Worm (Caenorhabditis elegans) whole organism, mixed stage, embryonic: ENCODE results near the gene dpy-6.

Experiments
- bed-3 ChIP-seq: fragments of 200-800 bp; sonication (Bioruptor generic); optimal IDR thresholded peaks from 3 replicates; lab custom pipeline; 2018; ENCODE audit warnings: mild to moderate bottlenecking, missing genetic modification characterization, moderate library complexity, missing compliant biosample characterization
- blmp-1 ChIP-seq: fragments of 150-350 bp; optimal IDR thresholded peaks from 2 replicates; lab custom pipeline; 2014; ENCODE audit warnings: missing biosample characterization, missing genetic modification characterization
- ceh-43 ChIP-seq: fragments of 200-800 bp; sonication (Bioruptor generic); optimal IDR thresholded peaks from 2 replicates; lab custom pipeline; 2018; ENCODE audit warnings: mild to moderate bottlenecking, missing genetic modification characterization, moderate library complexity, missing compliant biosample characterization
- ceh-83 ChIP-seq: fragments of 200-800 bp; sonication (Bioruptor generic); optimal IDR thresholded peaks from 2 replicates; lab custom pipeline; 2018; ENCODE audit warnings: mild to moderate bottlenecking, missing genetic modification characterization, missing compliant biosample characterization
- ces-1 ChIP-seq: fragments of 150-350 bp; optimal IDR thresholded peaks from 2 replicates; lab custom pipeline; 2014; ENCODE audit warnings: missing biosample characterization, missing genetic modification reagents, missing genetic modification characterization
- drap-1 ChIP-seq: fragments of 200-800 bp; sonication (Bioruptor generic); optimal IDR thresholded peaks from 3 replicates; lab custom pipeline; 2018; ENCODE audit warnings: mild to moderate bottlenecking, missing genetic modification characterization, missing compliant biosample characterization
- elt-1 ChIP-seq: sonication (generic microtip); optimal IDR thresholded peaks from 2 replicates; lab custom pipeline; 2017; ENCODE audit warnings: missing genetic modification characterization, mild to moderate bottlenecking, missing compliant biosample characterization, antibody characterized with exemption, moderate library complexity, borderline replicate concordance; ENCODE audit not compliant: insufficient read depth
- elt-3 ChIP-seq: fragments of 150-350 bp; optimal IDR thresholded peaks from 2 replicates; lab custom pipeline; 2014; ENCODE audit warnings: missing biosample characterization, missing genetic modification characterization
- flh-1 ChIP-seq: fragments of 200-800 bp; sonication (Bioruptor generic); optimal IDR thresholded peaks from 2 replicates; lab custom pipeline; 2018; ENCODE audit warnings: mild to moderate bottlenecking, missing genetic modification characterization, moderate library complexity, missing compliant biosample characterization
- ham-2 ChIP-seq: fragments of 200-800 bp; sonication (Bioruptor generic); optimal IDR thresholded peaks from 2 replicates; lab custom pipeline; 2018; ENCODE audit warnings: mild to moderate bottlenecking, missing genetic modification characterization, missing compliant biosample characterization
- hlh-1 ChIP-seq: fragments of 150-350 bp; optimal IDR thresholded peaks from 2 replicates; lab custom pipeline; 2014; ENCODE audit warnings: missing biosample characterization, missing genetic modification reagents, missing genetic modification characterization
- lin-13 ChIP-seq: fragments of 150-350 bp; optimal IDR thresholded peaks from 2 replicates; lab custom pipeline; 2014; ENCODE audit warnings: missing biosample characterization, missing genetic modification characterization
- mab-5 ChIP-seq: fragments of 150-350 bp; optimal IDR thresholded peaks from 2 replicates; lab custom pipeline; 2014; ENCODE audit warnings: missing biosample characterization, missing genetic modification characterization
- mep-1 ChIP-seq: fragments of 150-350 bp; optimal IDR thresholded peaks from 2 replicates; lab custom pipeline; 2017; ENCODE audit warnings: missing biosample characterization, missing genetic modification reagents, missing genetic modification characterization, inconsistent platforms
- mls-2 ChIP-seq: sonication (generic microtip); optimal IDR thresholded peaks from 2 replicates; lab custom pipeline; 2016; ENCODE audit warnings: mild to moderate bottlenecking, missing genetic modification characterization, moderate library complexity, missing compliant biosample characterization
- nhr-12 ChIP-seq: fragments of 150-350 bp; optimal IDR thresholded peaks from 2 replicates; lab custom pipeline; 2014; ENCODE audit warnings: missing biosample characterization, missing genetic modification characterization
- nhr-2 ChIP-seq: fragments of 150-350 bp; optimal IDR thresholded peaks from 2 replicates; lab custom pipeline; 2014; ENCODE audit warnings: missing biosample characterization, missing genetic modification characterization
- nhr-237 ChIP-seq: fragments of 150-350 bp; optimal IDR thresholded peaks from 2 replicates; lab custom pipeline; 2014; ENCODE audit warnings: missing biosample characterization, missing genetic modification characterization
- nhr-76 ChIP-seq: sonication (generic microtip); optimal IDR thresholded peaks from 2 replicates; lab custom pipeline; 2017; ENCODE audit warnings: missing biosample characterization, missing genetic modification characterization
- pha-4 ChIP-seq: fragments of 150-350 bp; optimal IDR thresholded peaks from 2 replicates; lab custom pipeline; 2018; ENCODE audit warnings: missing biosample characterization, missing genetic modification reagents, missing genetic modification characterization
- sem-2 ChIP-seq: fragments of 200-800 bp; sonication (Bioruptor generic); optimal IDR thresholded peaks from 2 replicates; lab custom pipeline; 2018; ENCODE audit warnings: mild to moderate bottlenecking, missing genetic modification characterization, missing compliant biosample characterization
- snpc-4 ChIP-seq: fragments of 150-350 bp; optimal IDR thresholded peaks from 2 replicates; lab custom pipeline; 2014; ENCODE audit warnings: missing biosample characterization, missing genetic modification characterization
- sptf-1 ChIP-seq: sonication (generic microtip); optimal IDR thresholded peaks from 2 replicates; lab custom pipeline; 2017; ENCODE audit warnings: mild to moderate bottlenecking, missing genetic modification characterization, moderate library complexity, missing compliant biosample characterization
- tbx-8 ChIP-seq: fragments of 200-800 bp; sonication (Bioruptor generic); optimal IDR thresholded peaks from 2 replicates; lab custom pipeline; 2018; ENCODE audit warnings: mild to moderate bottlenecking, missing genetic modification characterization, moderate library complexity, missing compliant biosample characterization
- unc-120 ChIP-seq: sonication (generic microtip); optimal IDR thresholded peaks from 2 replicates; lab custom pipeline; 2017; ENCODE audit warnings: missing genetic modification characterization, missing compliant biosample characterization; ENCODE audit not compliant: poor library complexity, severe bottlenecking
- unc-39 ChIP-seq: fragments of 150-350 bp; optimal IDR thresholded peaks from 2 replicates; lab custom pipeline; 2014; ENCODE audit warnings: missing biosample characterization, missing genetic modification characterization
- unc-62 ChIP-seq: fragments of 150-350 bp; optimal IDR thresholded peaks from 2 replicates; lab custom pipeline; 2014; ENCODE audit warnings: missing biosample characterization, missing genetic modification reagents, missing genetic modification characterization
- zip-8 ChIP-seq: fragments of 150-350 bp; optimal IDR thresholded peaks from 2 replicates; lab custom pipeline; 2014; ENCODE audit warnings: missing biosample characterization, missing genetic modification characterization
- ztf-11 ChIP-seq: fragments of 150-350 bp; optimal IDR thresholded peaks from 2 replicates; lab custom pipeline; 2014; ENCODE audit warnings: missing biosample characterization, missing genetic modification characterization

The dpy-6 gene

DNA sequence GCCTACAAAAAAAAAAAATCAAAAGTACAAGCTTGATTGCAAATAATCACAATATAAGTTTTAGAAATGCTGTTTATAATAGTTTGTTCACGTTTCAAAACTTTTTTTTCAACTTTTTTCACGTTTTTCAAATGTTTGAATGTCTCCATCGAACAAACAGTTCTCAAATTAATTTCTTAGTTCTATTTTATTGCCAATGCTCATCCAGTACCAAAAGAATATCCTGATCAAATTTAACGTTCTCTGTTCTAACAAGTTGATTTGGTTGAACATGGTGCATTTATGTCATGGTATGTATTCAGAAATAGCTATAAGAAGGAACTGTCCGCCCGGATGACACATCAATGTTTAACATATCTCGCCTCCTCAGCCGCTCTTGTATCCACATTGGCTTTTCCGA lies 23.1 kb downstream of the dpy-6 start, which contains the start of gene kin-9:
TSS of gene kin-9 (plus strand) at position 301 of the 400 bp plus-strand sequence.
- TF ChIP-seq bed-3 (GFP tag; lab: Kevin White, UChicago) (no peak), snpc-4 (tag; lab: Kevin White, UChicago) (no peak), flh-1 (GFP tag; lab: Kevin White, UChicago) (no peak), nhr-76 (tag; lab: Kevin White, UChicago) (no peak), nhr-12 (no peak), mls-2 (tag; lab: Kevin White, UChicago) (no peak), ceh-43 (GFP tag; lab: Kevin White, UChicago) (no peak), drap-1 (GFP tag; lab: Kevin White, UChicago) (no peak), ceh-83 (no peak), sem-2 (GFP tag; lab: Kevin White, UChicago) (no peak), lin-13 (tag; lab: Kevin White, UChicago) (no peak), mep-1 (no peak), elt-1 (no peak), mab-5 (tag; lab: Kevin White, UChicago) (no peak), ztf-11 (tag; lab: Kevin White, UChicago) (no peak), pha-4 (tag; lab: Kevin White, UChicago) (no peak), zip-8 (tag; lab: Kevin White, UChicago) (no peak), nhr-2 (tag; lab: Kevin White, UChicago) (no peak)

DNA sequence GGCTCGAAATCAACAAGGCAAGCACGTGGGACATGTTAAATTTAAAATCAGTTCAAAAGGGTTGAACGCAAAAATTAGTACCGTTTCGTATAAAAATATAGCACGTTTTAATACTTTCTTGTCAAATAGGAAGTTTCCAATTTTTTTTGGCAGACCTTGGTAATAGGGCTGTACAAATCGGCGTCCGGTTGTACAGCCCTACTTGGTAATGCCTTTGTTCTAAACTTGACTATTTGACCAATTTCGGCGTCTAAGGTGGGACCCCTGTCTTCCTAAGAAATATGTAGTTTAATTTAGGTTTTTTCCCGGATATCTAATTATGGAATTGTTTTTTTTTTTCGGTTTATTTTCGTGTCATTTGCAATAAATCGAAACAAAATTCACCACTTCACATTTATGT lies 25.9 kb downstream of the dpy-6 start:
- TF ChIP-seq nhr-237 (tag; lab: Kevin White, UChicago) (no peak), unc-120 (tag; lab: Kevin White, UChicago) (no peak), unc-39 (tag; lab: Kevin White, UChicago) (no peak), sptf-1 (tag; lab: Kevin White, UChicago) (no peak), ceh-43 (GFP tag; lab: Kevin White, UChicago) (no peak), ceh-83 (no peak), ham-2 (GFP tag; lab: Kevin White, UChicago) (no peak), lin-13 (tag; lab: Kevin White, UChicago) (no peak), mab-5 (tag; lab: Kevin White, UChicago) (no peak), sem-2 (GFP tag; lab: Kevin White, UChicago) (no peak), drap-1 (GFP tag; lab: Kevin White, UChicago) (no peak), blmp-1 (tag; lab: Kevin White, UChicago) (no peak), hlh-1 (tag; lab: Kevin White, UChicago) (no peak), zip-8 (tag; lab: Kevin White, UChicago) (no peak)

ce11 chrX:8428319-8428888 lies 27.0 kb downstream of the dpy-6 start, which contains the start of gene F08F1.3:
F08F1.3 (plus strand) TSS chrX:8428838.
- TF ChIP-seq mab-5 (tag; lab: Kevin White, UChicago) (no peak), nhr-76 (tag; lab: Kevin White, UChicago) (no peak), zip-8 (tag; lab: Kevin White, UChicago) (no peak), pha-4 (tag; lab: Kevin White, UChicago) (no peak), unc-62 (GFP tag; lab: Kevin White, UChicago) (no peak), tbx-8 (GFP tag; lab: Kevin White, UChicago) (no peak), mls-2 (tag; lab: Kevin White, UChicago) (no peak), elt-1 (no peak), mep-1 (no peak), bed-3 (GFP tag; lab: Kevin White, UChicago) (no peak), flh-1 (GFP tag; lab: Kevin White, UChicago) (no peak), unc-39 (tag; lab: Kevin White, UChicago) (no peak), sptf-1 (tag; lab: Kevin White, UChicago) (no peak), blmp-1 (tag; lab: Kevin White, UChicago) (no peak), unc-120 (tag; lab: Kevin White, UChicago) (no peak), hlh-1 (tag; lab: Kevin White, UChicago) (no peak)

DNA sequence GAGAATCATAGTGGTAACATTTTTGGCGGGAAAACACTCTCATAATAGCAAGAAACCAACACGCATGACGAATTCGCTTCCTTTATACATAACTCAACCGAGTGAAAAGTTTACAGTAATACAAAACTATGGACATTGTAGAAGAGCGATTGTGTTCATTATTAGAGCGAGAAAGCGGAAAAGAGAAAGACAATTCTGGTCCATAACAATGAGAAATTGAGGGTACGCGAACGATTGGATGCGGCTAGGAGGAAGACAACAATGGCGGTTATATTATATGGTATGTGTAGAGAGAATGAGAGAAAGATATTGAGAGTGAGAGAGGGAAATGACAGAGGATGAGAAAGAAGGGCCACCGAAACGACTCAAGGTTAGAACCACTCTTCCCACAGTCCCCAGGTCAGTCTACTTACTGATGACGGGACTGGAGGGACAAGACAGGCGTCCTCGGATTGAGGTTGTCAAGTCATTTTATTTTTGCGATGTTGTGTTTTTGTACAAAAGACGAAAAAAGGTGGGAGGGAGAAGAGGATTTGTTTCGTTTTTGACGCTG lies 29.2 kb downstream of the dpy-6 start:
- TF ChIP-seq sptf-1 (tag; lab: Kevin White, UChicago) = no peak
- TF ChIP-seq elt-3 (tag; lab: Kevin White, UChicago) = peak; percentile 26
- peak; percentile 16 for TF ChIP-seq mls-2 (tag; lab: Kevin White, UChicago)
- no peak for TF ChIP-seq ces-1
- peak; percentile 72 for TF ChIP-seq ham-2 (GFP tag; lab: Kevin White, UChicago)
